Fruit fly (Drosophila melanogaster) whole organism, embryonic: ENCODE data around the gene Snx3.

ENCODE experiments used
- Abd-B ChIP-seq: fragments of 200-800 bp; sonication (Bioruptor generic); optimal IDR thresholded peaks from 2 replicates; lab custom pipeline; 2018; ENCODE audit warnings: missing biosample characterization, mild to moderate bottlenecking, missing genetic modification characterization, moderate library complexity
- CG11247 ChIP-seq: fragments of 200-800 bp; sonication (Bioruptor generic); IDR thresholded peaks from 2 replicates; pipeline ENCODE4 v1.3.6; 2022; ENCODE audit warnings: missing biosample characterization, missing genetic modification characterization
- CG11398 ChIP-seq: fragments of 200-800 bp; sonication (Bioruptor generic); optimal IDR thresholded peaks from 2 replicates; lab custom pipeline; 2016; ENCODE audit warnings: missing biosample characterization, missing genetic modification characterization
- CG11723 ChIP-seq: fragments of 200-800 bp; sonication (Bioruptor generic); optimal IDR thresholded peaks from 2 replicates; lab custom pipeline; 2017; ENCODE audit warnings: missing biosample characterization, mild to moderate bottlenecking, missing genetic modification characterization
- CG12299 ChIP-seq: fragments of 200-800 bp; sonication (Bioruptor generic); optimal IDR thresholded peaks from 2 replicates; lab custom pipeline; 2018; ENCODE audit warnings: missing biosample characterization, mild to moderate bottlenecking, missing genetic modification characterization
- CG12942 ChIP-seq: fragments of 200-800 bp; sonication (Bioruptor generic); optimal IDR thresholded peaks from 3 replicates; lab custom pipeline; 2016; ENCODE audit warnings: missing biosample characterization, missing genetic modification characterization
- CG13624 ChIP-seq: fragments of 200-800 bp; sonication (Bioruptor generic); optimal IDR thresholded peaks from 2 replicates; lab custom pipeline; 2016; ENCODE audit warnings: missing biosample characterization, missing genetic modification characterization
- CG15696 ChIP-seq: fragments of 200-800 bp; sonication (Bioruptor generic); optimal IDR thresholded peaks from 2 replicates; lab custom pipeline; 2019; ENCODE audit warnings: missing biosample characterization, mild to moderate bottlenecking, missing genetic modification characterization, moderate library complexity
- CG18599 ChIP-seq: fragments of 200-800 bp; sonication (Bioruptor generic); optimal IDR thresholded peaks from 3 replicates; lab custom pipeline; 2017; ENCODE audit warnings: missing biosample characterization, missing genetic modification characterization, mild to moderate bottlenecking, moderate library complexity, missing genetic modification reagents
- CG31441 ChIP-seq: fragments of 200-800 bp; sonication (Bioruptor generic); IDR thresholded peaks from 2 replicates; pipeline ENCODE4 v1.3.6; 2022; ENCODE audit warnings: missing biosample characterization, missing genetic modification characterization
- CG32532 ChIP-seq: fragments of 200-800 bp; sonication (Bioruptor generic); IDR thresholded peaks from 2 replicates; pipeline ENCODE4 v1.3.6; 2022; ENCODE audit warnings: missing biosample characterization, missing genetic modification characterization
- CG33557 ChIP-seq: fragments of 200-800 bp; sonication (Bioruptor generic); optimal IDR thresholded peaks from 2 replicates; lab custom pipeline; 2019; ENCODE audit warnings: missing biosample characterization, mild to moderate bottlenecking, missing genetic modification characterization, moderate library complexity
- CG3838 ChIP-seq: fragments of 200-800 bp; sonication (Bioruptor generic); optimal IDR thresholded peaks from 3 replicates; lab custom pipeline; 2016; ENCODE audit warnings: missing biosample characterization, missing genetic modification characterization
- CG6175 ChIP-seq: fragments of 200-800 bp; sonication (Bioruptor generic); IDR thresholded peaks from 3 replicates; pipeline ENCODE4 v1.3.6; 2022; ENCODE audit warnings: missing biosample characterization, missing genetic modification characterization
- CG7786 ChIP-seq: fragments of 200-800 bp; sonication (Bioruptor generic); optimal IDR thresholded peaks from 2 replicates; lab custom pipeline; 2016; ENCODE audit warnings: missing biosample characterization, missing genetic modification characterization
- CG8290 ChIP-seq, 3 experiments: fragments of 200-800 bp; sonication (Bioruptor generic); optimal IDR thresholded peaks; 2 replicates each; lab custom pipeline; 2016 to 2019; ENCODE audit warnings: missing biosample characterization in 3 of 3, missing genetic modification characterization in 3 of 3, mild to moderate bottlenecking in 2 of 3, moderate library complexity in 1 of 3
- CG8944 ChIP-seq: fragments of 200-800 bp; sonication (Bioruptor generic); optimal IDR thresholded peaks from 3 replicates; lab custom pipeline; 2016; ENCODE audit warnings: missing biosample characterization, missing genetic modification characterization
- CG9876 ChIP-seq: fragments of 200-800 bp; sonication (Bioruptor generic); optimal IDR thresholded peaks from 2 replicates; lab custom pipeline; 2016; ENCODE audit warnings: missing biosample characterization, missing genetic modification characterization
- Fer1 ChIP-seq: fragments of 200-800 bp; sonication (Bioruptor generic); optimal IDR thresholded peaks from 2 replicates; lab custom pipeline; 2017; ENCODE audit warnings: missing biosample characterization, mild to moderate bottlenecking, missing genetic modification characterization
- Fer3 ChIP-seq: fragments of 200-800 bp; sonication (Bioruptor generic); optimal IDR thresholded peaks from 2 replicates; lab custom pipeline; 2018; ENCODE audit warnings: missing biosample characterization, mild to moderate bottlenecking, missing genetic modification characterization, moderate library complexity
- Hr39 ChIP-seq: fragments of >200 bp; optimal IDR thresholded peaks from 2 replicates; lab custom pipeline; 2017
- Nf-YC ChIP-seq: fragments of 200-800 bp; optimal IDR thresholded peaks from 3 replicates; lab custom pipeline; 2019; ENCODE audit warnings: missing biosample characterization, mild to moderate bottlenecking, missing genetic modification characterization, moderate library complexity
- Opbp ChIP-seq: fragments of 200-800 bp; sonication (Bioruptor generic); IDR thresholded peaks from 3 replicates; pipeline ENCODE4 v1.3.6; 2022; ENCODE audit warnings: missing biosample characterization, missing genetic modification characterization; ENCODE audit not compliant: partially characterized antibody
- Pdp1 ChIP-seq, 2 experiments: fragments of 200-800 bp; sonication (Bioruptor generic); optimal IDR thresholded peaks; 3 replicates each; lab custom pipeline; 2016; ENCODE audit warnings: missing biosample characterization in 2 of 2, missing genetic modification characterization in 2 of 2, mild to moderate bottlenecking in 1 of 2, moderate library complexity in 1 of 2
- Scr ChIP-seq: fragments of 200-800 bp; sonication (Bioruptor generic); IDR thresholded peaks from 2 replicates; pipeline ENCODE4 v1.3.6; 2022; ENCODE audit warnings: missing biosample characterization, missing genetic modification characterization; ENCODE audit not compliant: partially characterized antibody
- ab ChIP-seq: fragments of 200-800 bp; sonication (Bioruptor generic); optimal IDR thresholded peaks from 2 replicates; lab custom pipeline; 2016; ENCODE audit warnings: missing biosample characterization, missing genetic modification characterization
- az2 ChIP-seq: fragments of 200-800 bp; sonication (Bioruptor generic); optimal IDR thresholded peaks from 3 replicates; lab custom pipeline; 2016; ENCODE audit warnings: missing biosample characterization, missing genetic modification characterization
- ci ChIP-seq: fragments of 200-800 bp; sonication (Bioruptor generic); IDR thresholded peaks from 3 replicates; pipeline ENCODE4 v1.3.6; 2022; ENCODE audit warnings: missing biosample characterization, missing genetic modification characterization
- fu2 ChIP-seq: fragments of 200-800 bp; sonication (Bioruptor generic); optimal IDR thresholded peaks from 2 replicates; lab custom pipeline; 2016; ENCODE audit warnings: missing biosample characterization, missing genetic modification characterization
- gcm ChIP-seq: fragments of 200-800 bp; sonication (Bioruptor generic); optimal IDR thresholded peaks from 2 replicates; lab custom pipeline; 2019; ENCODE audit warnings: missing biosample characterization, mild to moderate bottlenecking, missing genetic modification characterization, moderate library complexity
- her ChIP-seq: fragments of 200-800 bp; sonication (Bioruptor generic); optimal IDR thresholded peaks from 2 replicates; lab custom pipeline; 2016; ENCODE audit warnings: missing biosample characterization, missing genetic modification characterization
- insv ChIP-seq, 2 experiments: fragments of 200-800 bp; sonication (Bioruptor generic); optimal IDR thresholded peaks; 3 replicates each; lab custom pipeline; 2016 to 2018; ENCODE audit warnings: missing biosample characterization in 2 of 2, missing genetic modification characterization in 2 of 2
- inv ChIP-seq: fragments of 200-800 bp; sonication (Bioruptor generic); IDR thresholded peaks from 2 replicates; pipeline ENCODE4 v1.3.6; 2022; ENCODE audit warnings: missing biosample characterization, missing genetic modification characterization; ENCODE audit not compliant: partially characterized antibody
- jigr1 ChIP-seq: fragments of 200-800 bp; sonication (Bioruptor generic); IDR thresholded peaks from 3 replicates; pipeline ENCODE4 v1.3.6; 2022; ENCODE audit warnings: missing biosample characterization, missing genetic modification characterization
- kah ChIP-seq: fragments of 200-800 bp; sonication (Bioruptor generic); optimal IDR thresholded peaks from 2 replicates; lab custom pipeline; 2018; ENCODE audit warnings: missing biosample characterization, mild to moderate bottlenecking, missing genetic modification characterization
- lola ChIP-seq, 3 experiments: fragments of >200 bp in 2 of 3; fragments of 200-800 bp in 1 of 3; sonication (Bioruptor generic) in 1 of 3; optimal IDR thresholded peaks; 2 replicates each; lab custom pipeline; 2017 to 2019; ENCODE audit warnings: missing biosample characterization in 3 of 3, missing genetic modification characterization in 3 of 3, mild to moderate bottlenecking in 1 of 3, moderate library complexity in 1 of 3
- nmo ChIP-seq: fragments of 200-800 bp; sonication (Bioruptor generic); optimal IDR thresholded peaks from 2 replicates; lab custom pipeline; 2018; ENCODE audit warnings: missing biosample characterization, mild to moderate bottlenecking, missing genetic modification characterization, moderate library complexity
- otp ChIP-seq: fragments of 200-800 bp; sonication (Bioruptor generic); IDR thresholded peaks from 3 replicates; pipeline ENCODE4, ENCODE4 v1.3.6; 2022; ENCODE audit warnings: missing biosample characterization, missing genetic modification characterization
- prd ChIP-seq, 3 experiments: fragments of >200 bp in 2 of 3; fragments of 200-800 bp in 1 of 3; sonication (Bioruptor generic) in 1 of 3; optimal IDR thresholded peaks in 2 of 3; IDR thresholded peaks in 1 of 3; 2 replicates in 2 of 3; 3 replicates in 1 of 3; pipeline versions ENCODE4 v1.3.6 to Lab custom; 2017 to 2022; ENCODE audit warnings: missing biosample characterization in 1 of 3, missing genetic modification characterization in 1 of 3
- pros ChIP-seq: fragments of 200-800 bp; sonication (Bioruptor generic); optimal IDR thresholded peaks from 3 replicates; lab custom pipeline; 2019; ENCODE audit warnings: missing biosample characterization, mild to moderate bottlenecking, missing genetic modification characterization, moderate library complexity
- psq ChIP-seq: fragments of 200-800 bp; sonication (Bioruptor generic); optimal IDR thresholded peaks from 2 replicates; lab custom pipeline; 2017; ENCODE audit warnings: missing biosample characterization, missing genetic modification characterization
- row ChIP-seq: fragments of 200-800 bp; sonication (Bioruptor generic); IDR thresholded peaks from 3 replicates; pipeline ENCODE4 v1.3.6; 2022; ENCODE audit warnings: missing biosample characterization, missing genetic modification characterization
- sens ChIP-seq: fragments of 200-800 bp; sonication (Bioruptor generic); peaks from one replicate; lab custom pipeline; 2016; ENCODE audit warnings: missing biosample characterization, missing genetic modification characterization
- sisA ChIP-seq: fragments of 200-800 bp; sonication (Bioruptor generic); IDR thresholded peaks from 2 replicates; pipeline ENCODE4 v1.3.6; 2022; ENCODE audit warnings: missing biosample characterization, missing genetic modification characterization
- sna ChIP-seq: fragments of 200-800 bp; sonication (Bioruptor generic); IDR thresholded peaks from 2 replicates; pipeline ENCODE4 v1.3.6; 2022; ENCODE audit warnings: missing biosample characterization, missing genetic modification characterization; ENCODE audit not compliant: partially characterized antibody
- stwl ChIP-seq: fragments of 200-800 bp; sonication (Bioruptor generic); optimal IDR thresholded peaks from 3 replicates; lab custom pipeline; 2018; ENCODE audit warnings: missing biosample characterization, mild to moderate bottlenecking, missing genetic modification characterization, moderate library complexity
- tna ChIP-seq: fragments of 200-800 bp; sonication (Bioruptor generic); IDR thresholded peaks from 2 replicates; pipeline ENCODE4 v1.3.6; 2022; ENCODE audit warnings: missing biosample characterization, missing genetic modification characterization; ENCODE audit not compliant: partially characterized antibody
- tx ChIP-seq: fragments of 200-800 bp; sonication (Bioruptor generic); optimal IDR thresholded peaks from 2 replicates; lab custom pipeline; 2016; ENCODE audit warnings: missing biosample characterization, missing genetic modification characterization
- usp ChIP-seq: fragments of >200 bp; optimal IDR thresholded peaks from 2 replicates; lab custom pipeline; 2017; ENCODE audit warnings: missing biosample characterization, missing genetic modification characterization
- vfl ChIP-seq: fragments of 200-800 bp; sonication (Bioruptor generic); optimal IDR thresholded peaks from 2 replicates; lab custom pipeline; 2016; ENCODE audit warnings: missing biosample characterization, missing genetic modification characterization

Snx3 gene

dm6 chr3R:12674041-12674623, 46.3 kb downstream of the Snx3 start, which contains the start of gene Gnmt (continued):
- TF ChIP-seq CG8290 (GFP tag; optimal IDR thresholded peaks at IDR 0.05; lab: Kevin White, UChicago) (no peak), CG8290 (tag; optimal IDR thresholded peaks at IDR 0.05; lab: Kevin White, UChicago) (no peak), her (GFP tag; lab: Kevin White, UChicago) (no peak), Fer3 (tag; lab: Kevin White, UChicago) (peak; percentile 40), Fer1 (GFP tag; lab: Kevin White, UChicago) (no peak), prd (optimal IDR thresholded peaks at IDR 0.05; lab: Kevin White, UChicago) (no peak), prd (GFP tag; IDR thresholded peaks at IDR 0.05; lab: Robert Waterston, UW) (0 out of 3 replicates have a peak, but pooled peaks have one; percentile 12), fu2 (GFP tag; lab: Kevin White, UChicago) (no peak), CG11247 (GFP tag; lab: Robert Waterston, UW) (no peak), jigr1 (GFP tag; lab: Robert Waterston, UW) (no peak), CG8944 (GFP tag; lab: Kevin White, UChicago) (no peak), CG9876 (no peak), sna (no peak), CG31441 (no peak), insv (GFP tag; optimal IDR thresholded peaks at IDR 0.05; lab: Kevin White, UChicago) (no peak), ci (GFP tag; lab: Robert Waterston, UW) (0 out of 3 replicates have a peak, but pooled peaks have one; percentile 16), CG6175 (GFP tag; lab: Robert Waterston, UW) (no peak), az2 (no peak), CG3838 (no peak), inv (GFP tag; lab: Robert Waterston, UW) (no peak), kah (no peak), CG12942 (GFP tag; lab: Kevin White, UChicago) (no peak), sens (no peak), nmo (peak; percentile 5), CG7786 (GFP tag; lab: Kevin White, UChicago) (no peak), psq (GFP tag; lab: Kevin White, UChicago) (no peak), tna (GFP tag; lab: Robert Waterston, UW) (no peak), Hr39 (lab: Kevin White, UChicago) (no peak), CG12299 (tag; lab: Kevin White, UChicago) (no peak), CG13624 (GFP tag; lab: Kevin White, UChicago) (no peak), CG11723 (GFP tag; lab: Kevin White, UChicago) (no peak), ab (no peak), Abd-B (GFP tag; lab: Kevin White, UChicago) (no peak), CG32532 (GFP tag; lab: Robert Waterston, UW) (peak; percentile 33; the same call in 1 of the 2 replicates), gcm (GFP tag; lab: Kevin White, UChicago) (no peak), pros (GFP tag; lab: Kevin White, UChicago) (no peak), Nf-YC (tag; lab: Kevin White, UChicago) (no peak), CG18599 (GFP tag; lab: Kevin White, UChicago) (peak; percentile 70), Scr (GFP tag; lab: Robert Waterston, UW) (no peak), stwl (no peak), CG11398 (GFP tag; lab: Kevin White, UChicago) (no peak), usp (GFP tag; lab: Kevin White, UChicago) (no peak), CG15696 (tag; lab: Kevin White, UChicago) (no peak), tx (no peak), vfl (GFP tag; lab: Kevin White, UChicago) (no peak), Opbp (no peak), Pdp1 (GFP tag; optimal IDR thresholded peaks at IDR 0.05; lab: Kevin White, UChicago) (peak in 1 of 2 experiments; percentile 24), otp (GFP tag; lab: Robert Waterston, UW) (no peak), row (peak; percentile 52; the same call in 2 of the 3 replicates), lola (GFP tag; optimal IDR thresholded peaks at IDR 0.05; lab: Kevin White, UChicago) (no peak), sisA (GFP tag; lab: Robert Waterston, UW) (no peak), CG33557 (GFP tag; lab: Kevin White, UChicago) (no peak)
